Worm (Caenorhabditis elegans) whole organism, early embryonic: ENCODE measurements around the gene garr-1.

Experiments used
- aly-1 ChIP-seq: sonication (generic microtip); optimal IDR thresholded peaks from 2 replicates; lab custom pipeline; 2016; ENCODE audit warnings: missing genetic modification characterization, missing compliant biosample characterization
- ama-1 ChIP-seq: fragments of 150-350 bp; optimal IDR thresholded peaks from 2 replicates; lab custom pipeline; 2014
- ceh-13 ChIP-seq: fragments of 200-800 bp; sonication (Bioruptor generic); optimal IDR thresholded peaks from 2 replicates; lab custom pipeline; 2018; ENCODE audit warnings: mild to moderate bottlenecking, missing genetic modification characterization, missing compliant biosample characterization
- ceh-36 ChIP-seq: sonication (generic microtip); optimal IDR thresholded peaks from 2 replicates; lab custom pipeline; 2016; ENCODE audit warnings: missing genetic modification characterization, inconsistent platforms, missing compliant biosample characterization
- ets-7 ChIP-seq: sonication (generic microtip); optimal IDR thresholded peaks from 2 replicates; lab custom pipeline; 2016; ENCODE audit warnings: missing genotype, missing genetic modification characterization, missing compliant biosample characterization
- hmbx-1 ChIP-seq: sonication (generic microtip); optimal IDR thresholded peaks from 2 replicates; lab custom pipeline; 2016; ENCODE audit warnings: mild to moderate bottlenecking, missing genetic modification characterization, missing compliant biosample characterization
- hnd-1 ChIP-seq: sonication (generic microtip); optimal IDR thresholded peaks from 2 replicates; lab custom pipeline; 2016; ENCODE audit warnings: missing genetic modification characterization, missing compliant biosample characterization
- pes-1 ChIP-seq: fragments of 200-800 bp; sonication (Bioruptor generic); IDR thresholded peaks from 2 replicates; pipeline ENCODE4 v1.3.6; 2022; ENCODE audit warnings: missing genetic modification reagents, missing genetic modification characterization, missing compliant biosample characterization
- scrt-1 ChIP-seq: fragments of 200-800 bp; sonication (Bioruptor generic); IDR thresholded peaks from 2 replicates; pipeline ENCODE4 v1.3.6; 2022; ENCODE audit warnings: missing genetic modification characterization, missing compliant biosample characterization
- sea-1 ChIP-seq: fragments of 200-800 bp; sonication (Bioruptor generic); conservative IDR thresholded peaks from 2 replicates; pipeline ENCODE4 v1.3.6; 2022; ENCODE audit warnings: missing genetic modification characterization, missing compliant biosample characterization
- tra-4 ChIP-seq: sonication (generic microtip); optimal IDR thresholded peaks from 2 replicates; lab custom pipeline; 2017; ENCODE audit warnings: missing genetic modification characterization, missing compliant biosample characterization

DNA sequence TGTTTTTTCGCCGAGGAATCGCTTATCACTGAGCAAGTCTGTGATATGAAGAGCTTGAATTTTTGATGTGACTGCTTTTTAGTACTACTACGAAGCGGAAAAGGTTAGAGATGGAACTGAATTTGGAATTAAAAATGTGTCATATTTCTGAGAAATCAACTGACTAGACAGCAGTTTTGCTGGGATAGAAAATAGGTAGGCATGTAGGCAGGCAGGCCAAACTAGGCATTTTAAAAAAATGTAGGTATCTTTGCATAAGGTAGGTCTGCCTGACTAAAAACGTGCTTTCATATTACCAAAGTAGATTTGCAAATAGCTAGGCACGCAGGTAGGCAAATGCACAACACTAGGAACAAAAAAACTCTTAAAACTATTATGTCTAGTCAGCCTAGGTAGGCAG lies 40.6 kb downstream of the garr-1 start:
- TF ChIP-seq hnd-1 (tag; lab: Kevin White, UChicago) (no peak), ama-1 (no peak), aly-1 (no peak), tra-4 (no peak), ceh-36 (tag; lab: Kevin White, UChicago) (no peak), pes-1 (GFP tag; lab: Robert Waterston, UW) (no peak), scrt-1 (GFP tag; lab: Robert Waterston, UW) (no peak), ets-7 (tag; lab: Kevin White, UChicago) (no peak), ceh-13 (no peak), hmbx-1 (tag; lab: Kevin White, UChicago) (no peak), sea-1 (GFP tag; lab: Robert Waterston, UW) (no peak)
